Worm (Caenorhabditis elegans) whole organism, mixed stage, embryonic: ENCODE results near the gene str-46.

ENCODE experiments used
- M03D4.4 ChIP-seq: sonication (generic microtip); optimal IDR thresholded peaks from 2 replicates; lab custom pipeline; 2017; ENCODE audit warnings: mild to moderate bottlenecking, missing genetic modification characterization, missing compliant biosample characterization
- bed-3 ChIP-seq: fragments of 200-800 bp; sonication (Bioruptor generic); optimal IDR thresholded peaks from 3 replicates; lab custom pipeline; 2018; ENCODE audit warnings: mild to moderate bottlenecking, missing genetic modification characterization, moderate library complexity, missing compliant biosample characterization
- blmp-1 ChIP-seq: fragments of 150-350 bp; optimal IDR thresholded peaks from 2 replicates; lab custom pipeline; 2014; ENCODE audit warnings: missing biosample characterization, missing genetic modification characterization
- ceh-39 ChIP-seq: fragments of 150-350 bp; optimal IDR thresholded peaks from 2 replicates; lab custom pipeline; 2014; ENCODE audit warnings: missing biosample characterization, missing genetic modification characterization
- ces-1 ChIP-seq: fragments of 150-350 bp; optimal IDR thresholded peaks from 2 replicates; lab custom pipeline; 2014; ENCODE audit warnings: missing biosample characterization, missing genetic modification reagents, missing genetic modification characterization
- cnd-1 ChIP-seq: fragments of 200-800 bp; sonication (Bioruptor generic); optimal IDR thresholded peaks from 2 replicates; lab custom pipeline; 2018; ENCODE audit warnings: mild to moderate bottlenecking, missing genetic modification characterization, missing compliant biosample characterization
- drap-1 ChIP-seq: fragments of 200-800 bp; sonication (Bioruptor generic); optimal IDR thresholded peaks from 3 replicates; lab custom pipeline; 2018; ENCODE audit warnings: mild to moderate bottlenecking, missing genetic modification characterization, missing compliant biosample characterization
- elt-1 ChIP-seq: sonication (generic microtip); optimal IDR thresholded peaks from 2 replicates; lab custom pipeline; 2017; ENCODE audit warnings: missing genetic modification characterization, mild to moderate bottlenecking, missing compliant biosample characterization, antibody characterized with exemption, moderate library complexity, borderline replicate concordance; ENCODE audit not compliant: insufficient read depth
- elt-3 ChIP-seq: fragments of 150-350 bp; optimal IDR thresholded peaks from 2 replicates; lab custom pipeline; 2014; ENCODE audit warnings: missing biosample characterization, missing genetic modification characterization
- flh-1 ChIP-seq: fragments of 200-800 bp; sonication (Bioruptor generic); optimal IDR thresholded peaks from 2 replicates; lab custom pipeline; 2018; ENCODE audit warnings: mild to moderate bottlenecking, missing genetic modification characterization, moderate library complexity, missing compliant biosample characterization
- ham-2 ChIP-seq: fragments of 200-800 bp; sonication (Bioruptor generic); optimal IDR thresholded peaks from 2 replicates; lab custom pipeline; 2018; ENCODE audit warnings: mild to moderate bottlenecking, missing genetic modification characterization, missing compliant biosample characterization
- hlh-1 ChIP-seq: fragments of 150-350 bp; optimal IDR thresholded peaks from 2 replicates; lab custom pipeline; 2014; ENCODE audit warnings: missing biosample characterization, missing genetic modification reagents, missing genetic modification characterization
- lin-13 ChIP-seq: fragments of 150-350 bp; optimal IDR thresholded peaks from 2 replicates; lab custom pipeline; 2014; ENCODE audit warnings: missing biosample characterization, missing genetic modification characterization
- lin-32 ChIP-seq: fragments of 200-800 bp; sonication (Bioruptor generic); optimal IDR thresholded peaks from 2 replicates; lab custom pipeline; 2018; ENCODE audit warnings: mild to moderate bottlenecking, missing genetic modification characterization, missing compliant biosample characterization
- mab-5 ChIP-seq: fragments of 150-350 bp; optimal IDR thresholded peaks from 2 replicates; lab custom pipeline; 2014; ENCODE audit warnings: missing biosample characterization, missing genetic modification characterization
- nhr-12 ChIP-seq: fragments of 150-350 bp; optimal IDR thresholded peaks from 2 replicates; lab custom pipeline; 2014; ENCODE audit warnings: missing biosample characterization, missing genetic modification characterization
- nhr-2 ChIP-seq: fragments of 150-350 bp; optimal IDR thresholded peaks from 2 replicates; lab custom pipeline; 2014; ENCODE audit warnings: missing biosample characterization, missing genetic modification characterization
- nhr-237 ChIP-seq: fragments of 150-350 bp; optimal IDR thresholded peaks from 2 replicates; lab custom pipeline; 2014; ENCODE audit warnings: missing biosample characterization, missing genetic modification characterization
- nhr-28 ChIP-seq: fragments of 150-350 bp; optimal IDR thresholded peaks from 2 replicates; lab custom pipeline; 2014; ENCODE audit warnings: missing biosample characterization, missing genetic modification characterization
- nhr-76 ChIP-seq: sonication (generic microtip); optimal IDR thresholded peaks from 2 replicates; lab custom pipeline; 2017; ENCODE audit warnings: missing biosample characterization, missing genetic modification characterization
- pha-4 ChIP-seq: fragments of 150-350 bp; optimal IDR thresholded peaks from 2 replicates; lab custom pipeline; 2018; ENCODE audit warnings: missing biosample characterization, missing genetic modification reagents, missing genetic modification characterization
- sem-2 ChIP-seq: fragments of 200-800 bp; sonication (Bioruptor generic); optimal IDR thresholded peaks from 2 replicates; lab custom pipeline; 2018; ENCODE audit warnings: mild to moderate bottlenecking, missing genetic modification characterization, missing compliant biosample characterization
- snpc-4 ChIP-seq: fragments of 150-350 bp; optimal IDR thresholded peaks from 2 replicates; lab custom pipeline; 2014; ENCODE audit warnings: missing biosample characterization, missing genetic modification characterization
- sptf-1 ChIP-seq: sonication (generic microtip); optimal IDR thresholded peaks from 2 replicates; lab custom pipeline; 2017; ENCODE audit warnings: mild to moderate bottlenecking, missing genetic modification characterization, moderate library complexity, missing compliant biosample characterization
- tbx-8 ChIP-seq: fragments of 200-800 bp; sonication (Bioruptor generic); optimal IDR thresholded peaks from 2 replicates; lab custom pipeline; 2018; ENCODE audit warnings: mild to moderate bottlenecking, missing genetic modification characterization, moderate library complexity, missing compliant biosample characterization
- unc-120 ChIP-seq: sonication (generic microtip); optimal IDR thresholded peaks from 2 replicates; lab custom pipeline; 2017; ENCODE audit warnings: missing genetic modification characterization, missing compliant biosample characterization; ENCODE audit not compliant: poor library complexity, severe bottlenecking
- unc-62 ChIP-seq: fragments of 150-350 bp; optimal IDR thresholded peaks from 2 replicates; lab custom pipeline; 2014; ENCODE audit warnings: missing biosample characterization, missing genetic modification reagents, missing genetic modification characterization
- zip-8 ChIP-seq: fragments of 150-350 bp; optimal IDR thresholded peaks from 2 replicates; lab custom pipeline; 2014; ENCODE audit warnings: missing biosample characterization, missing genetic modification characterization
- ztf-11 ChIP-seq: fragments of 150-350 bp; optimal IDR thresholded peaks from 2 replicates; lab custom pipeline; 2014; ENCODE audit warnings: missing biosample characterization, missing genetic modification characterization

Gene str-46

ce11 chrV:2869503-2869902 lies 30.3 kb downstream of the str-46 start, which contains the start of gene srh-241:
Gene srh-241, minus strand, starts transcription at chrV:2869603.
- TF ChIP-seq M03D4.4 (tag; lab: Kevin White, UChicago) (no peak), lin-13 (tag; lab: Kevin White, UChicago) (no peak), elt-1 (tag; lab: Kevin White, UChicago) (no peak), unc-62 (GFP tag; lab: Kevin White, UChicago) (no peak), sptf-1 (tag; lab: Kevin White, UChicago) (no peak), pha-4 (tag; lab: Kevin White, UChicago) (no peak), elt-3 (tag; lab: Kevin White, UChicago) (no peak), flh-1 (GFP tag; lab: Kevin White, UChicago) (no peak), tbx-8 (GFP tag; lab: Kevin White, UChicago) (no peak), blmp-1 (tag; lab: Kevin White, UChicago) (no peak)

ce11 chrV:2864899-2865298 lies 34.9 kb downstream of the str-46 start, which contains the start of gene srh-240:
Gene srh-240, plus strand, starts transcription at chrV:2865199.
- TF ChIP-seq unc-120 (tag; lab: Kevin White, UChicago) (no peak), ceh-39 (tag; lab: Kevin White, UChicago) (no peak), sem-2 (no peak), nhr-28 (tag; lab: Kevin White, UChicago) (no peak), nhr-237 (no peak), mab-5 (no peak), lin-32 (GFP tag; lab: Kevin White, UChicago) (no peak)

ce11 chrV:2863033-2863432 lies 36.7 kb downstream of the str-46 start, which contains the start of gene srh-272:
Gene srh-272, plus strand, starts transcription at chrV:2863333.
- no peak for TF ChIP-seq blmp-1 (tag; lab: Kevin White, UChicago)
- TF ChIP-seq ham-2 (GFP tag; lab: Kevin White, UChicago) = no peak
- TF ChIP-seq cnd-1 (tag; lab: Kevin White, UChicago) = no peak
- no peak for TF ChIP-seq zip-8 (tag; lab: Kevin White, UChicago)
- no peak for TF ChIP-seq snpc-4 (tag; lab: Kevin White, UChicago)
- TF ChIP-seq nhr-237 = no peak
- TF ChIP-seq, all 35 proteins: peak for 0

DNA sequence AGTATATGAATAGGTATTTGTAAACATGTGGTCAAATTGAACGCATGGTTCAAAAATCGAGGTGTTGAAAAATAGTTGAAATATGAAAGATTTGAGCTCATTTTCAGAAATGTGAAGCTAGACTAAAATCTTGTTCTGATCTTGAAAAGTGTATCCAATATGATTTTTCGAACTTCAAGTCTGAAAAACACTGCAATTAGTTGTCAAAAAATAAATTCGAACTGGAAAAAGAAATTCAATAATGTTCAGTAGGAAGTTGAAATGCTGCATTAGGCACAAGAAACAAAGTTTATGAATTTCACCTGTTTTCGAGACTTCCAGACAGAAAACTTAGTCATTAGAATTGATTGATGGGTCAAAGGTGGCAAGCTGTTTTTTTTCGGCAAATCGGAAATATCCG lies 38.3 kb downstream of the str-46 start, which contains the start of gene srh-270:
Gene srh-270, minus strand, starts transcription at position 101 of the 400 bp plus-strand sequence.
- TF ChIP-seq tbx-8 (GFP tag; lab: Kevin White, UChicago) (no peak), unc-62 (GFP tag; lab: Kevin White, UChicago) (no peak), nhr-2 (tag; lab: Kevin White, UChicago) (no peak), sptf-1 (tag; lab: Kevin White, UChicago) (no peak), bed-3 (no peak), sem-2 (no peak), ces-1 (GFP tag; lab: Kevin White, UChicago) (no peak), unc-120 (tag; lab: Kevin White, UChicago) (no peak), lin-13 (tag; lab: Kevin White, UChicago) (no peak), zip-8 (tag; lab: Kevin White, UChicago) (no peak), M03D4.4 (tag; lab: Kevin White, UChicago) (no peak), ham-2 (GFP tag; lab: Kevin White, UChicago) (no peak), ztf-11 (tag; lab: Kevin White, UChicago) (no peak), drap-1 (GFP tag; lab: Kevin White, UChicago) (no peak), nhr-76 (tag; lab: Kevin White, UChicago) (no peak), hlh-1 (tag; lab: Kevin White, UChicago) (no peak)

- no peak for TF ChIP-seq unc-120 (tag; lab: Kevin White, UChicago)
- TF ChIP-seq sem-2 = no peak
- no peak for TF ChIP-seq ces-1 (GFP tag; lab: Kevin White, UChicago)
- no peak for TF ChIP-seq lin-32 (GFP tag; lab: Kevin White, UChicago)
- no peak for TF ChIP-seq hlh-1 (tag; lab: Kevin White, UChicago)
- no peak for TF ChIP-seq nhr-12 (tag; lab: Kevin White, UChicago)
- TF ChIP-seq nhr-2 (tag; lab: Kevin White, UChicago) = no peak
- TF ChIP-seq ham-2 (GFP tag; lab: Kevin White, UChicago) = no peak
- no peak for TF ChIP-seq nhr-28 (tag; lab: Kevin White, UChicago)
- TF ChIP-seq elt-1 (tag; lab: Kevin White, UChicago) = no peak
These were observed 40.0 kb downstream of the str-46 start, which contains the start of gene srj-54 for ce11 chrV:2859738-2860137. Gene srj-54, minus strand, starts transcription at chrV:2859838.
